Fruit fly (Drosophila melanogaster) S2 (cell line): Measurements from ENCODE around the gene kay.

ENCODE experiments used
- CG8478 ChIP-seq: fragments of >200 bp; optimal IDR thresholded peaks from 2 replicates; lab custom pipeline; 2018
- CTCF ChIP-seq, 2 experiments: fragments of >200 bp; optimal IDR thresholded peaks; 2 replicates each; lab custom pipeline; 2018

kay gene

DNA sequence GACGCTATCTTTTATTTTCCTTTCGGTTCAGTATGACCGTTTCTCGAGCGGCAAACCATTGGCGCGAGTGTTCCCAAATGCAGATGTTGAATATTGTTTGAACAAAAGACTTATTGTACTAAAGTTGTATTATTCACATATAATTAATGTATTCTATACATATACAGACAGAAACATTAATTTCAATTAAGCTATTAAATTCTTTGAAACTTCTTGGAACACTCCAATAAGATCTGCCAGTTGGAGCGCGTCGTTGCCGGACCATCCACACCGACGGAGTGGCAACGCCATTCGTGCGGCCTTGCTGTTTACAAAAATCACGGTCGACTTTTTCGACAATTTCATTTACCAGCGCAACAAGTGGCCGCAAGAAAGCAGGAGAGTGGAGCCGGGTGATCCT lies 20.7 kb upstream of the kay start, which contains the start of the genes Wdr24 and IntS11:
Wdr24 (minus strand) TSS at position 37 of the 400 bp plus-strand sequence.
IntS11 (plus strand) TSS at position 282 of the 400 bp plus-strand sequence.
- TF ChIP-seq CTCF (optimal IDR thresholded peaks at IDR 0.05; lab: Kevin White, UChicago) (peak; percentile 18 to 55), CG8478 (lab: Kevin White, UChicago) (no peak)

DNA sequence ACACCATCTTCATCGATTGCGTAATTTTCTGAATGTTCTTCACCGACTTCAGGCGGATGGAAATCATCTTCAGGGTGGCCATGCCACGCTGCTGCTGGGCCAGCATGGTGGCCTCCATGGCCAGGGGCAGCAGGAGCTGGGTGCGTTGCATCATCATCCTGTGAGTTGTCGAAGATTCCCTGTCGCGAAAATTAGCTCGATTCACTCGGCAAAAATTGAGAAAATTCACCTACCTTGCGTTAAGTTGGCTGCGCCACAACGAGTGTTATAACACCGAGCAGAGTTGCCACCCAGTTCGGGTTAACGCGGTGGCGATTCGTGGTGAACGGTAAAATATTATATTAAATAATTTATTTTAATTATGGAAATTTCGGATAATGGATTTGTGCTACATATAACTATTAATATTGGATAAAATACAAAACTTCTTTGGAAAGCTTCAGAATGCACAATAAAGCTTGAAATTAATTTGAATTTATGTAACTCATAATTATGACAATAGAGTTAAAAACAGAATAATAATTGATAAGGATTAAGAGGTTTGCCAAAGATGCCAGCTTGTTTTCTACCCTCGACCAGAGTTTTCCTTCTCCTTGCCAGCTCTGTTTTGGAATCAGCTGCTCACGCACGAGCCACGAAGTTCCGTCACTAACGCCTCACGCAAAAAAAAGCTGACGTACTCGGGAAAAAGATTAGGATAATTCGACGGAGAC lies 17.0 kb upstream of the kay start, which contains the start of the genes ATPsyngamma and yata:
ATPsyngamma (minus strand) TSS at position 573 of the 713 bp plus-strand sequence.
yata (plus strand) TSS at position 629 of the 713 bp plus-strand sequence.
- no peak for TF ChIP-seq CTCF (optimal IDR thresholded peaks at IDR 0.05; lab: Kevin White, UChicago)
- no peak for TF ChIP-seq CG8478 (lab: Kevin White, UChicago)

DNA sequence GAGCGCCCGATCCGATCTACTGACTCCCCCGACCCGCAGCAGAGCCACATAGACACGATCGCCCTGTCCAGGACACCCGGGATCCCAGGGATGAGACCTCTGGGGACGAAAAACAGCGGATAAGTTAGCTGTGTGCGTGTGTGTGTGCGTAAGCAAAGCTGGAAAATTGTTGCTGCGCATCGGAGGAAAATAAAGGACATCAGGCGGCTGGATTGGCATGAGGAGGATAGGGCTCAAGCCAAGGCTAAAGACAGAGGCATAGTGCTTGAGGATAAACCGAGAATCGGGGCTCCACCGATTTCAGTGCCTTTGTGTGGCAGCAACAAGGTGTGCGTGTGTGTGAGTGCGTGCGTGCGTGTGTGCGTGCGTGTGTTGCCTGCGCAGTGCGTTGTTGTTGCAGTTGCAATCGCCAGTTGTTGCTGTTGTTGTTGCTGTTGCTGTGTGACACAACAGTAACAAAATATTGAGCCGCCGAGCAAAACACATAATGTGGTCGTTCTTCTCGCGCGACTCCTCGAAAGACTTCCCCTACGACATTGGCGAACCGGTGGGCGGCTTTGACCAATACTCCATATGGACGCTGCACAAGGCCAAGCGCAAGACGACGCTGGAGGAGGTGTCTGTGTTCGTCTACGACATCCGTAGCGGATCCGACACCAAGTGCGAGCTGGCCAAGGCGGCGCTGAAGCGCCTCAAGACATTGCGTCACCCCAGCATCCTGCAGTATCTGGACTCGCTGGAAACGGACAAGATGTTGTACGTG lies 16.3 kb upstream of the kay start:
- TF ChIP-seq CTCF (optimal IDR thresholded peaks at IDR 0.05; lab: Kevin White, UChicago) (no peak), CG8478 (lab: Kevin White, UChicago) (peak; percentile 35)

DNA sequence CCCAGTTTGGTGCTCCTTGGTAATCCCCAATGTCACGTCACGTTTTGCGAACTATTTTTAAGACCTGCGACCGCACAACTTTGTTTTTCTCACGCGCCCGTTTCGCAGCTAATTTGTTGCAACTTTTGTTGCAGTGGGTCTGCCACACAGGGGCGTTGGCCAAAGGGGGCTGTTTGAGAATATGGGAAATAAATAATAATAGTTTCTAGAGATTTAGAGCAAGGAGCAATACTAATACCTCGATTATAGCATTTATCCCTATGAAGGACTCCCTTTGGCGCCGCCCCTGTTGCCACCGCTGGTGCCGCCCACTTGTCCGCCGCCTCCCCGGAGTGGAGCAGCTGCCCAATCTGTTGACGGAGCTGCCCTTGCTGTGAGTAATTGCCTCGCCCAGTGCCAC lies 10.5 kb upstream of the kay start:
- no peak for TF ChIP-seq CG8478 (lab: Kevin White, UChicago)
- TF ChIP-seq CTCF (optimal IDR thresholded peaks at IDR 0.05; lab: Kevin White, UChicago): no peak

DNA sequence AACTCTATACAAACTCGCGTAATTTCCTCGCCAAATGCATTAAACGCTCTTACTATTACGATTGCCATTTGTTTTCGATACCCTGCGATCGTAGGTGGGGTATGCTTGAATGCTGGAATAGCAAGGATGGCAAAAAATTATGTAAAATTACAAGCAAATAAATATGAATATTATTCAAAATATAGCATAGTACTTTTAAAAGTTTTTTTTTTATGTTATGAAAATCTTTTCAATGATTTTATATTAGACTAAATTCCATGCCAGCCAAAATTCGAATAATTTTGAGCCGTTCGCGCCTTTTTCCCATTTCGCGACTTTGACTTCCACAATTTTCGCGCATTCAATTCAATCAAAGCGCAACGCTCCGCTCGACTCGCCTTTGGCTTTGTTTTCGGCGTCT lies 9.6 kb upstream of the kay start:
- TF ChIP-seq CTCF (optimal IDR thresholded peaks at IDR 0.05; lab: Kevin White, UChicago) (no peak), CG8478 (lab: Kevin White, UChicago) (no peak)

DNA sequence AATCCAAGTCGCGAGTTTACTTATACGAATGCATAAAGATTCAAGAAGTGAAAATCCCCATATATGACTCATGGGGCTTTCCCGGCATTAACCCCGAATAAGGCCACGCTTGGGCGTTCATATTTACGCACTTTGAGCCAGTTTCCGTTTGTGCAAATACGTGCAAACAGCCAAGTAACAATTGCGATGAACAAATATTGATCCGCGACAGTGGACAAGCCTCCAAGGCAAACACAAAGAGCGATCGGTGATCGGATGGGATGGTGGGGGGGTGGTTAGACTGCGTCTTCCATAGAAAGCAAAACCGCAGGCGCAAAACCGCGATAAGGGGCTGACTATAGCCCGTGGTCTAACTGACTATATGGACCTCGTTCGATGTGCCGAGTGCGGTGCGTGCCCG lies 8.6 kb upstream of the kay start:
- TF ChIP-seq CG8478 (lab: Kevin White, UChicago) (no peak), CTCF (optimal IDR thresholded peaks at IDR 0.05; lab: Kevin White, UChicago) (no peak)

DNA sequence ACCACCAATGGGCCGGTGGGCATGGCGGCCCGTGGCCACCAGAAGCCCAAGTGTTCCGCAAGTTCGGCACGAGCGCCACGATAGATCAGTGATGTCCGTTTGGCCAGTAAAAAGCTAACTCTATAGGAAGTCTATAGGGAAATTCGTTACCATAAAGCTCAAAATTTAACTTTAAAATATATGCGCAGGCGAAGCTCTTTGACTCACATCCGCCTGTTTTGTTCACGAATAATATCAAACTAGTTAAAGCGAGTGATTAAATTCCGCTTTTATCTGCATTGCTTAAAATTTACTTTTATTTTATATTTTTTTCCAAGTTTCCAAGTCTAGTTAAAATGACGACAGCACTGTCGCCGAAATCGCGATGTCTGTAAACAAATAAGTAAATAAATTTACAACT lies 8.1 kb upstream of the kay start:
- no peak for TF ChIP-seq CTCF (optimal IDR thresholded peaks at IDR 0.05; lab: Kevin White, UChicago)
- peak; percentile 48 for TF ChIP-seq CG8478 (lab: Kevin White, UChicago)

DNA sequence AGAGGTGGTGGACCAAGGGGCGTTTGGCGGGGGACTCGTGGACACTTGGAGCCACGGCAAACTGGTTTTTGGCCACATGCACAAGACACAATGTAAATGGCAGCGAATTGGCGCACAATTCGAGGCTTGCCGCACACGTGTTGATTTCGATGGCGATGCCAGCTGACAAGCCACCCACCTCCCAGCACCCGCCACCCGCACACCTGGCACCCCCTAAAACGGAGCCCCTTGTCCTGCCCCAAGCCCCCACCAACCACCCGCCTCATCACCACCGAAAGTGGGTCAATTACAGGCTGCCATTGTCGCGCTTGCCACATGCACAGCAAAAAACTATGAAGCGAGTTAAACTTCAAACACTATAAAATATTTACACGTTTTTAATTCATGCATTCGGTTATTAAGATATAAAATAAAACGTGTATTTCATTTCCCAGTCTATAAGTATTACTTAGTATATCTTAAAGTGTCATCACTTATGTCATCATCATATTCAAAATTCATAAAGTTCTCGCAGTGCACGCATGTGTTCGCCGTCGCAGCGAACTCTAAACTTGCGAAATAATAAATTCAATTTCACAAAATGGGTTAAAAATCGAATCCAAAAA lies 7.6 kb upstream of the kay start:
- no peak for TF ChIP-seq CG8478 (lab: Kevin White, UChicago)
- TF ChIP-seq CTCF (optimal IDR thresholded peaks at IDR 0.05; lab: Kevin White, UChicago): no peak

DNA sequence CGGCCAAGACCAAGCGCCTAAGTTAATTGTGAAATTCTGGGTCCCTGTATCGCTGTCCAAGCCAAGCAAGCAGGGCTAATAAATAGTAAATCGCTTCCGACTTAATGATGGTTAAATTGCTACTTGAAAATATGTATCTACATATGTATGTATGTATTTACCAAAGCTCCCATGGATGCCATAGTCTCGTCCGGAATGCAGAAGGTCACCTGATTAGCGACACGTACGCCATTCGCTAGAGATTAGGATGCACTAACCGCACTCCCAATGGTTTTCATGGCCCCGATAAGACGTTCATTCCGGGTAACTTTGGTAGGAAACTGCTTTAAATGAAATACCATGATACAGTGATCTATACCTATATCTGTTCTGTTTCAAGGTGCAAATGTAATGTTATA lies 7.1 kb upstream of the kay start:
- TF ChIP-seq CTCF (optimal IDR thresholded peaks at IDR 0.05; lab: Kevin White, UChicago) (no peak), CG8478 (lab: Kevin White, UChicago) (no peak)

DNA sequence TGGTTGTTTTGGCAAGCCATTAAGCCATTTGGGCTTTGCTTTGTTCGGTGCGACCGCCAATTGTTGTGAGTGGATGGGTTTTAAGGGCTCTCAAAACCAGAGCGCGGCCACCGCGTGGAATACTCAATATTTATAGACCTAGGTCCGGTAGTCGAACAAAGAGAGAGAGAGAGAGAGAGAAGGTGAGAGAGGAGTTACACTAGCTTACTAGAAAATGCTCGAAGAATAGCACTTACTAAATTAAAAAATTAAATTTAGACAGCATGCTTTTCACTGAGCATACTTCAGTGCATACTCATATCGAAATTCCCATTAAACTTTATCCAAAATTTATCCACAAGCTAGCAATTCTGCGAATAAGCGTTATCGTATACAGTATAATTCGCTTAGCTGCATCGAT lies 5.8 kb upstream of the kay start:
- no peak for TF ChIP-seq CTCF (optimal IDR thresholded peaks at IDR 0.05; lab: Kevin White, UChicago)
- TF ChIP-seq CG8478 (lab: Kevin White, UChicago): no peak

DNA sequence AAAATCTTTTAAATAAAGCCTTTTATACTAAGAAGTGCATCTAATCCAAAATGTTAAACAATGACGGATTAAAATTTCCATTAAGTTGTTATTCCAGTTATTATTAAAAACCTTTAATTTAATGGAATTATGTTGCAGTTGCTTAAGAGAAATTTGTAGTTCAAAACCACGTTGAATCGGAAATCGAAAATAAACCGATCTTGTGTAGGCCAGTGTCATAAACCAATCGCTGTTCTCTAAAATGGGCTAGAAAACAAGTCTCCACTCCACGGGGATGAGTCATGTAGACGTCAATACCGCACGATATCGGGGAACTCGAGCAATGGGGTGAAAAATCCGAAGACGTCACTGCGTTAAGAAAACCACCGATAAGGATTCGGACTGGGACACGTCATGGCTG lies 4.2 kb upstream of the kay start:
- TF ChIP-seq CTCF (optimal IDR thresholded peaks at IDR 0.05; lab: Kevin White, UChicago) (no peak), CG8478 (lab: Kevin White, UChicago) (no peak)

DNA sequence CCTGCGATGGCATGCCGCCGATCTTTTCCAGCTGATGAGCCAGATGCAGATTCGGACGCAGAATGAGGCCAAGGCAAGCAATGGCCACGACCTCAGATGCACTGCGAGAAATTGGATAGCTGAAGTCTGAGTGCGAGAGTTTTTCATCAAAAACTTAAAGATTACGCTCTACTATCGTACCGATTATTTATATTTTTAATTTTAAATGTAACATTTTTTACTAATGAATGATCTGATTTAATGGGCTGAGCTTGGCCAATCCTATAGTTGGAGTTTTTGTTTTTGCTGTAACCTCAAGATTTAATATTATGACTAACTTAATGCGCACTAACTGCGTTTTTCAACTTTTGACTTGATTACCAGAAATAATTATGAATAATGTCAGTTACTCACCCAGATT lies 3.5 kb upstream of the kay start:
- no peak for TF ChIP-seq CTCF (optimal IDR thresholded peaks at IDR 0.05; lab: Kevin White, UChicago)
- no peak for TF ChIP-seq CG8478 (lab: Kevin White, UChicago)

DNA sequence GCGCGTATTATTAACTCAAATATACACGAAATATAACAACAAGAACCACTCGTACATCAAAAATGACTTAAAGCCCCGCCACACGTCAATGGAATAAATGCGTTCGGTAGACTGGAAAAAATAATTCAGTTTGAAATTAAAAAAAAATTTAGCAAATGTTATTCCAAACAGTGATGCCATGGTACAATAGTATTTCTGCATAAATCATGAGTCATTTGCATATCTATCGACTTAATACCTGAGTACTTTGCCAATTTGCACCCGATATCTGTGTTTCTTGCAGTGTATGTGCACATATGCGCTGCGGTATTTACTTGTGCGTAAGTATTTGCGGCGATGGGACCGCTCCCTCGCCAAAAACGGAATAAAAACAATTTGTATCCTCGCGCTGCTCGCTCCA lies 2.6 kb upstream of the kay start:
- TF ChIP-seq CG8478 (lab: Kevin White, UChicago): no peak
- TF ChIP-seq CTCF (optimal IDR thresholded peaks at IDR 0.05; lab: Kevin White, UChicago): no peak

DNA sequence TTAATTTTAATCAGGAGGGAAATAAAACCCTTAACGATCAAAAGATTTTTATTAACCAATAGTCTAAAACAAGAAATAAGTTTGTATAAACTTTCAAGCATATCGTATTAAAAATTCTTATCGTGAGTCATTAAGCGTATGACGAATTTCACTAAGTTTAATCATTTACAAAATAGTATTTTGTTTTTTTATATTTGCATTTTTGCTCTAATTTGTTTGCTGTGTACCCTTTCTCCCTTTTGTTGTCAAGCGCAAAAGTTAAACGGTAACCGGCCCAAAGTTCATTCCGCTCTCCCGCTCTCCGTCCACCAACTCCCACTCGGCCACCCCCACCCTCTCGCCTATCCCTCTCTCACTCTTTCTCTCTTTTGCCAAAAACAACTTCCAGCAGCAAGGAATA lies 2.0 kb upstream of the kay start:
- TF ChIP-seq CG8478 (lab: Kevin White, UChicago) (no peak), CTCF (optimal IDR thresholded peaks at IDR 0.05; lab: Kevin White, UChicago) (no peak)
